Fruit fly (Drosophila melanogaster) whole organism, embryonic: Measurements from ENCODE around the gene SLC5A11.

Experiments used
- Asciz ChIP-seq: fragments of 200-800 bp; sonication (Bioruptor generic); optimal IDR thresholded peaks from 2 replicates; lab custom pipeline; 2017; ENCODE audit warnings: missing biosample characterization, mild to moderate bottlenecking, missing genetic modification characterization, missing genetic modification reagents
- Awh ChIP-seq: fragments of 200-800 bp; sonication (Bioruptor generic); IDR thresholded peaks from 2 replicates; pipeline ENCODE4, ENCODE4 v1.3.6; 2022; ENCODE audit warnings: missing biosample characterization, missing genetic modification characterization
- Blimp-1 ChIP-seq: fragments of 200-800 bp; sonication (Bioruptor generic); optimal IDR thresholded peaks from 3 replicates; lab custom pipeline; 2018; ENCODE audit warnings: missing biosample characterization, missing genetic modification characterization, mild to moderate bottlenecking, moderate library complexity, missing genetic modification reagents
- C15 ChIP-seq: fragments of 200-800 bp; sonication (Bioruptor generic); IDR thresholded peaks from 3 replicates; pipeline ENCODE4 v1.3.6; 2022; ENCODE audit warnings: missing biosample characterization, missing genetic modification characterization
- CG10321 ChIP-seq: fragments of 200-800 bp; sonication (Bioruptor generic); IDR thresholded peaks from 2 replicates; pipeline ENCODE4 v1.3.6; 2022; ENCODE audit warnings: missing biosample characterization, missing genetic modification characterization
- CG10979 ChIP-seq: fragments of 200-800 bp; sonication (Bioruptor generic); optimal IDR thresholded peaks from 2 replicates; lab custom pipeline; 2018; ENCODE audit warnings: missing biosample characterization, mild to moderate bottlenecking, missing genetic modification characterization, moderate library complexity
- CG14860 ChIP-seq: fragments of 200-800 bp; sonication (Bioruptor generic); IDR thresholded peaks from 3 replicates; pipeline ENCODE4 v1.3.6; 2022; ENCODE audit warnings: missing biosample characterization, missing genetic modification characterization; ENCODE audit not compliant: partially characterized antibody
- CG16779 ChIP-seq: fragments of 200-800 bp; sonication (Bioruptor generic); IDR thresholded peaks from 2 replicates; pipeline ENCODE4 v1.3.6; 2022; ENCODE audit warnings: missing biosample characterization, missing genetic modification characterization
- CG17829 ChIP-seq: fragments of 200-800 bp; optimal IDR thresholded peaks from 2 replicates; lab custom pipeline; 2019; ENCODE audit warnings: missing biosample characterization, mild to moderate bottlenecking, missing genetic modification characterization, moderate library complexity
- CG3163 ChIP-seq: fragments of 200-800 bp; sonication (Bioruptor generic); optimal IDR thresholded peaks from 3 replicates; lab custom pipeline; 2016; ENCODE audit warnings: missing biosample characterization, missing genetic modification characterization
- CG4820 ChIP-seq: fragments of 200-800 bp; sonication (Bioruptor generic); optimal IDR thresholded peaks from 3 replicates; lab custom pipeline; 2016; ENCODE audit warnings: missing biosample characterization, missing genetic modification characterization
- CG8359 ChIP-seq: fragments of 200-800 bp; sonication (Bioruptor generic); optimal IDR thresholded peaks from 2 replicates; lab custom pipeline; 2017; ENCODE audit warnings: missing biosample characterization, mild to moderate bottlenecking, missing genetic modification characterization, borderline replicate concordance
- CG9609 ChIP-seq: fragments of 200-800 bp; sonication (Bioruptor generic); optimal IDR thresholded peaks from 3 replicates; lab custom pipeline; 2016; ENCODE audit warnings: missing biosample characterization, missing genetic modification characterization
- D19B ChIP-seq: fragments of 200-800 bp; sonication (Bioruptor generic); optimal IDR thresholded peaks from 2 replicates; lab custom pipeline; 2017; ENCODE audit warnings: missing biosample characterization, mild to moderate bottlenecking, missing genetic modification characterization
- Dek ChIP-seq: fragments of 200-800 bp; sonication (Bioruptor generic); optimal IDR thresholded peaks from 3 replicates; lab custom pipeline; 2019; ENCODE audit warnings: missing biosample characterization, mild to moderate bottlenecking, missing genetic modification characterization, moderate library complexity
- Ets65A ChIP-seq: fragments of 200-800 bp; sonication (Bioruptor generic); peaks from one replicate; lab custom pipeline; 2016; ENCODE audit warnings: missing biosample characterization, missing genetic modification characterization
- HLH54F ChIP-seq: fragments of 200-800 bp; sonication (Bioruptor generic); optimal IDR thresholded peaks from 3 replicates; lab custom pipeline; 2016; ENCODE audit warnings: missing biosample characterization, missing genetic modification characterization
- Hmx ChIP-seq: fragments of 200-800 bp; sonication (Bioruptor generic); optimal IDR thresholded peaks from 2 replicates; lab custom pipeline; 2016; ENCODE audit warnings: missing biosample characterization, missing genetic modification characterization
- NFAT ChIP-seq: fragments of 200-800 bp; sonication (Bioruptor generic); IDR thresholded peaks from 2 replicates; pipeline ENCODE4 v1.3.6; 2022; ENCODE audit warnings: missing biosample characterization, missing genetic modification characterization
- ab ChIP-seq: fragments of 200-800 bp; sonication (Bioruptor generic); optimal IDR thresholded peaks from 2 replicates; lab custom pipeline; 2016; ENCODE audit warnings: missing biosample characterization, missing genetic modification characterization
- cad ChIP-seq: fragments of >200 bp; optimal IDR thresholded peaks from 2 replicates; lab custom pipeline; 2017; ENCODE audit warnings: missing biosample characterization, missing genetic modification characterization
- corto ChIP-seq: fragments of 200-800 bp; sonication (Bioruptor generic); optimal IDR thresholded peaks from 2 replicates; lab custom pipeline; 2016; ENCODE audit warnings: missing biosample characterization, mild to moderate bottlenecking, missing genetic modification characterization, moderate library complexity
- en ChIP-seq: fragments of 200-800 bp; sonication (Bioruptor generic); optimal IDR thresholded peaks from 2 replicates; lab custom pipeline; 2016; ENCODE audit warnings: missing biosample characterization, missing genetic modification characterization
- fru ChIP-seq: fragments of >200 bp; optimal IDR thresholded peaks from 2 replicates; lab custom pipeline; 2017
- kni ChIP-seq: fragments of 200-800 bp; sonication (Bioruptor generic); optimal IDR thresholded peaks from 3 replicates; lab custom pipeline; 2017; ENCODE audit warnings: mild to moderate bottlenecking, missing biosample characterization, missing genetic modification reagents, missing genetic modification characterization
- mirr ChIP-seq: fragments of 200-800 bp; sonication (Bioruptor generic); optimal IDR thresholded peaks from 3 replicates; lab custom pipeline; 2018; ENCODE audit warnings: missing biosample characterization, mild to moderate bottlenecking, missing genetic modification characterization
- odd ChIP-seq: fragments of 200-800 bp; sonication (Bioruptor generic); optimal IDR thresholded peaks from 2 replicates; lab custom pipeline; 2017; ENCODE audit warnings: missing biosample characterization, mild to moderate bottlenecking, missing genetic modification characterization
- pfk ChIP-seq: fragments of 200-800 bp; sonication (Bioruptor generic); optimal IDR thresholded peaks from 2 replicates; lab custom pipeline; 2018; ENCODE audit warnings: missing biosample characterization, mild to moderate bottlenecking, missing genetic modification characterization, moderate library complexity
- pho ChIP-seq: fragments of 200-800 bp; sonication (Bioruptor generic); optimal IDR thresholded peaks from 2 replicates; lab custom pipeline; 2016; ENCODE audit warnings: missing biosample characterization, missing genetic modification characterization
- pnt ChIP-seq: fragments of 200-800 bp; sonication (Bioruptor generic); optimal IDR thresholded peaks from 3 replicates; lab custom pipeline; 2016; ENCODE audit warnings: missing biosample characterization, missing genetic modification characterization
- repo ChIP-seq: fragments of 200-800 bp; sonication (Bioruptor generic); optimal IDR thresholded peaks from 2 replicates; lab custom pipeline; 2016; ENCODE audit warnings: missing biosample characterization, missing genetic modification characterization
- slou ChIP-seq: fragments of 200-800 bp; sonication (Bioruptor generic); optimal IDR thresholded peaks from 3 replicates; lab custom pipeline; 2016; ENCODE audit warnings: missing biosample characterization, missing genetic modification characterization
- slp2 ChIP-seq: fragments of 200-800 bp; sonication (Bioruptor generic); optimal IDR thresholded peaks from 2 replicates; lab custom pipeline; 2016; ENCODE audit warnings: missing biosample characterization, missing genetic modification characterization
- stwl ChIP-seq: fragments of 200-800 bp; sonication (Bioruptor generic); optimal IDR thresholded peaks from 3 replicates; lab custom pipeline; 2018; ENCODE audit warnings: missing biosample characterization, mild to moderate bottlenecking, missing genetic modification characterization, moderate library complexity
- tna ChIP-seq: fragments of 200-800 bp; sonication (Bioruptor generic); IDR thresholded peaks from 2 replicates; pipeline ENCODE4 v1.3.6; 2022; ENCODE audit warnings: missing biosample characterization, missing genetic modification characterization; ENCODE audit not compliant: partially characterized antibody
- trem ChIP-seq: fragments of 200-800 bp; optimal IDR thresholded peaks from 3 replicates; lab custom pipeline; 2019; ENCODE audit warnings: missing biosample characterization, mild to moderate bottlenecking, missing genetic modification characterization, moderate library complexity
- zfh1 ChIP-seq: fragments of 200-800 bp; sonication (Bioruptor generic); IDR thresholded peaks from 3 replicates; pipeline ENCODE4 v1.3.6; 2022; ENCODE audit warnings: missing biosample characterization, missing genetic modification characterization

The SLC5A11 gene

DNA sequence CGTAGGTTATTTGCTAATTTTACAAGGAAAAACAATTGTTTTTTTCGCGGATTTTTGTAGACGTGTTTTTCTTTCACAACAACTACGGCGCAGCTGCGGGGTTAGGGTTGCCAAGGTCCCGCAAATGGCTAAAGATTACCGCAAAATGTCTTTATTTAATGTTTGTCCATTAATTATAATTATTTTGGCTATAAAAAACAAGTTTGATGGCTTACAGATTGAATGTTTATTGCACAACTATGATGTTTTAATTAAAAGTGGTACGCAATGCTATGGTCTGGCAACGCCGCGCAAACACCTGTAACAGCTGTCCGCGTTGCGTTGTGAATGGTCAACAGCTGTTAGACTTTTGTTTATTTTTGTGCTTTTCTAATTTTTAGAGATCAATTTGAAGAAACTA is 48.2 kb downstream of the SLC5A11 start (continued):
- TF ChIP-seq Asciz (GFP tag; lab: Kevin White, UChicago), result peak; percentile 40
- TF ChIP-seq Blimp-1 (GFP tag; lab: Kevin White, UChicago), result peak; percentile 67
- TF ChIP-seq kni (GFP tag; lab: Kevin White, UChicago), result peak; percentile 10
- TF ChIP-seq pnt (GFP tag; lab: Kevin White, UChicago), result peak; percentile 65
- TF ChIP-seq tna (GFP tag; lab: Robert Waterston, UW), result no peak
- TF ChIP-seq CG17829, result peak; percentile 61
- peak; percentile 30 for TF ChIP-seq odd (GFP tag; lab: Kevin White, UChicago)
- TF ChIP-seq cad (GFP tag; lab: Kevin White, UChicago), result no peak
- peak; percentile 46 for TF ChIP-seq corto (GFP tag; lab: Kevin White, UChicago)
- peak; percentile 64 for TF ChIP-seq CG10979 (tag; lab: Kevin White, UChicago)
- TF ChIP-seq Dek (tag; lab: Kevin White, UChicago), result peak; percentile 21
- TF ChIP-seq pfk (GFP tag; lab: Kevin White, UChicago), result no peak
- peak; percentile 60 for TF ChIP-seq Awh (GFP tag; lab: Robert Waterston, UW)
- peak; percentile 64 for TF ChIP-seq CG4820 (GFP tag; lab: Kevin White, UChicago)
- TF ChIP-seq CG9609 (GFP tag; lab: Kevin White, UChicago), result peak; percentile 41
- TF ChIP-seq repo (GFP tag; lab: Kevin White, UChicago), result peak; percentile 77
- peak; percentile 71 for TF ChIP-seq slou (GFP tag; lab: Kevin White, UChicago)
- TF ChIP-seq ab (GFP tag; lab: Kevin White, UChicago), result peak; percentile 50
- no peak; the same call in 2 of the 3 replicates for TF ChIP-seq C15 (GFP tag; lab: Robert Waterston, UW)
- peak; percentile 37 for TF ChIP-seq D19B (GFP tag; lab: Kevin White, UChicago)
- peak; percentile 1 for TF ChIP-seq mirr (GFP tag; lab: Kevin White, UChicago)
- TF ChIP-seq CG8359, result no peak
- TF ChIP-seq zfh1 (GFP tag; lab: Robert Waterston, UW), result peak; percentile 70; the same call in 2 of the 3 replicates
- peak; percentile 5 for TF ChIP-seq CG3163 (GFP tag; lab: Kevin White, UChicago)
- peak; percentile 72 for TF ChIP-seq pho (GFP tag; lab: Kevin White, UChicago)
- TF ChIP-seq slp2 (GFP tag; lab: Kevin White, UChicago), result peak; percentile 36
- peak; percentile 38 for TF ChIP-seq NFAT (GFP tag; lab: Robert Waterston, UW)
- peak; percentile 91 for TF ChIP-seq Ets65A (GFP tag; lab: Kevin White, UChicago)
- TF ChIP-seq trem (tag; lab: Kevin White, UChicago), result peak; percentile 63
- peak; percentile 76 for TF ChIP-seq HLH54F
- no peak for TF ChIP-seq CG16779 (GFP tag; lab: Robert Waterston, UW)
- no peak for TF ChIP-seq en (GFP tag; lab: Kevin White, UChicago)
- peak; percentile 13; the same call in 1 of the 3 replicates for TF ChIP-seq CG14860
- no peak for TF ChIP-seq CG10321 (GFP tag; lab: Robert Waterston, UW)
- peak; percentile 28 for TF ChIP-seq Hmx
- TF ChIP-seq fru (lab: Kevin White, UChicago), result no peak
- peak; percentile 77 for TF ChIP-seq stwl (tag; lab: Kevin White, UChicago)
